Fruit fly (Drosophila melanogaster): ENCODE results near the gene CG15211.

The CG15211 gene

dm6 chrX:10775690-10776089 lies 3.3 kb downstream of the CG15211 start (continued):
- TF ChIP-seq CG10431 (GFP tag; optimal IDR thresholded peaks at IDR 0.05), result no peak
- TF ChIP-seq ftz-f1 (GFP tag; optimal IDR thresholded peaks at IDR 0.05), result no peak
- peak; percentile 12 for TF ChIP-seq Ssrp (tag; optimal IDR thresholded peaks at IDR 0.05)
- no peak for TF ChIP-seq insv (GFP tag; optimal IDR thresholded peaks at IDR 0.05)
- peak; percentile 2 for TF ChIP-seq az2 (GFP tag; optimal IDR thresholded peaks at IDR 0.05)
- no peak for TF ChIP-seq CG10274 (GFP tag; optimal IDR thresholded peaks at IDR 0.05)
- TF ChIP-seq pros (GFP tag; optimal IDR thresholded peaks at IDR 0.05), result no peak
- TF ChIP-seq CG9817 (tag; optimal IDR thresholded peaks at IDR 0.05), result peak; percentile 33
- TF ChIP-seq CG16813 (GFP tag; IDR thresholded peaks at IDR 0.05; ENCODE audit: partially characterized antibody), result no peak
- no peak for TF ChIP-seq Atf-2 (GFP tag; optimal IDR thresholded peaks at IDR 0.05)
- TF ChIP-seq chn (GFP tag; optimal IDR thresholded peaks at IDR 0.05), result no peak
- peak; percentile 47; the same call in 1 of the 2 replicates for TF ChIP-seq sob (GFP tag; IDR thresholded peaks at IDR 0.05)
- TF ChIP-seq ab (GFP tag; optimal IDR thresholded peaks at IDR 0.05), result no peak
- no peak for TF ChIP-seq CG15011 (GFP tag; optimal IDR thresholded peaks at IDR 0.05)
- no peak for TF ChIP-seq HLH54F (GFP tag; optimal IDR thresholded peaks at IDR 0.05)
- no peak for TF ChIP-seq CG7556 (GFP tag; optimal IDR thresholded peaks at IDR 0.05)
- TF ChIP-seq B-H2 (GFP tag; optimal IDR thresholded peaks at IDR 0.05), result no peak
- no peak for TF ChIP-seq tna (GFP tag; IDR thresholded peaks at IDR 0.05; ENCODE audit: partially characterized antibody)
- peak; percentile 43 for TF ChIP-seq bcd (GFP tag; optimal IDR thresholded peaks at IDR 0.05)
- TF ChIP-seq Atf6 (GFP tag; IDR thresholded peaks at IDR 0.05), result peak; percentile 70; the same call in 1 of the 2 replicates
- TF ChIP-seq CG1024 (GFP tag; IDR thresholded peaks at IDR 0.05), result 0 out of 2 replicates have a peak, but pooled peaks have one; percentile 14
- TF ChIP-seq CG7963 (GFP tag; IDR thresholded peaks at IDR 0.05; ENCODE audit: partially characterized antibody), result no peak
- peak; percentile 55; the same call in 1 of the 2 replicates for TF ChIP-seq CG11247 (GFP tag; IDR thresholded peaks at IDR 0.05)
- no peak for TF ChIP-seq CG9797 (GFP tag; optimal IDR thresholded peaks at IDR 0.05)
- TF ChIP-seq chm (GFP tag; IDR thresholded peaks at IDR 0.05), result no peak
- peak; percentile 8 for TF ChIP-seq CG1602 (GFP tag; optimal IDR thresholded peaks at IDR 0.05)
- TF ChIP-seq fu2 (GFP tag; optimal IDR thresholded peaks at IDR 0.05), result no peak
- no peak for TF ChIP-seq Lim3 (GFP tag; IDR thresholded peaks at IDR 0.05)
- TF ChIP-seq HLHmδ (GFP tag; optimal IDR thresholded peaks at IDR 0.05), result no peak
- 0 out of 3 replicates have a peak, but pooled peaks have one; percentile 18 for TF ChIP-seq CG17361 (GFP tag; IDR thresholded peaks at IDR 0.05)
- TF ChIP-seq esg (GFP tag; conservative IDR thresholded peaks at IDR 0.05), result peak; percentile 48; the same call in 1 of the 2 replicates
- TF ChIP-seq TFAM (GFP tag; optimal IDR thresholded peaks at IDR 0.05), result no peak
- no peak for TF ChIP-seq vfl (GFP tag; optimal IDR thresholded peaks at IDR 0.05)
- TF ChIP-seq CG8290 (GFP tag; optimal IDR thresholded peaks at IDR 0.05), result no peak
- TF ChIP-seq CG8290 (tag; optimal IDR thresholded peaks at IDR 0.05), result peak in 1 of 2 experiments; percentile 60
- peak; percentile 63 for TF ChIP-seq Ptx1 (GFP tag; IDR thresholded peaks at IDR 0.05)
- peak; percentile 76; the same call in 2 of the 3 replicates for TF ChIP-seq so (GFP tag; IDR thresholded peaks at IDR 0.05)
- TF ChIP-seq CG11723 (GFP tag; optimal IDR thresholded peaks at IDR 0.05), result no peak
- no peak for TF ChIP-seq Hey (tag; optimal IDR thresholded peaks at IDR 0.05)
- no peak for TF ChIP-seq CG1832 (GFP tag; optimal IDR thresholded peaks at IDR 0.05)
- TF ChIP-seq ara (GFP tag; IDR thresholded peaks at IDR 0.05), result no peak
- peak; percentile 12 for TF ChIP-seq CG16863 (GFP tag; optimal IDR thresholded peaks at IDR 0.05)
- no peak for TF ChIP-seq CG6272 (GFP tag; IDR thresholded peaks at IDR 0.05)
- peak; percentile 60 for TF ChIP-seq CG7839 (tag; optimal IDR thresholded peaks at IDR 0.05)
- TF ChIP-seq CG6689 (GFP tag; IDR thresholded peaks at IDR 0.05), result peak; percentile 46
- no peak for TF ChIP-seq CG13123 (GFP tag; optimal IDR thresholded peaks at IDR 0.05)
- no peak for TF ChIP-seq bab2 (GFP tag; optimal IDR thresholded peaks at IDR 0.05)
- peak; percentile 43; the same call in 1 of the 3 replicates for TF ChIP-seq sr (GFP tag; IDR thresholded peaks at IDR 0.05)
- TF ChIP-seq Dek (tag; optimal IDR thresholded peaks at IDR 0.05), result no peak
- peak; percentile 44 for TF ChIP-seq CG10654 (GFP tag; optimal IDR thresholded peaks at IDR 0.05)
- TF ChIP-seq CG4730 (GFP tag; IDR thresholded peaks at IDR 0.05), result peak; percentile 32; the same call in 1 of the 2 replicates
- TF ChIP-seq Ada2b (GFP tag; IDR thresholded peaks at IDR 0.05), result peak; percentile 49; the same call in 1 of the 2 replicates
